Worm (Caenorhabditis elegans) whole organism, L4 larva: ENCODE measurements around the gene F10E7.6.

Experiments
- D1046.2 ChIP-seq: fragments of 200-800 bp; sonication (Bioruptor generic); IDR thresholded peaks from 2 replicates; pipeline ENCODE4 v1.3.6; 2022; ENCODE audit warnings: missing genetic modification characterization, missing compliant biosample characterization
- F37D6.2 ChIP-seq: sonication (generic microtip); optimal IDR thresholded peaks from 2 replicates; lab custom pipeline; 2016; ENCODE audit warnings: mild to moderate bottlenecking, missing genetic modification characterization, missing compliant biosample characterization
- F49E8.2 ChIP-seq: sonication (generic microtip); optimal IDR thresholded peaks from 2 replicates; lab custom pipeline; 2016; ENCODE audit warnings: missing compliant biosample characterization, mild to moderate bottlenecking, missing genetic modification characterization, borderline replicate concordance
- T20F7.1 ChIP-seq: fragments of 200-800 bp; sonication (Bioruptor generic); optimal IDR thresholded peaks from 2 replicates; lab custom pipeline; 2018; ENCODE audit warnings: mild to moderate bottlenecking, missing genetic modification characterization, missing compliant biosample characterization
- Y105C5A.15 ChIP-seq: fragments of 200-800 bp; sonication (Bioruptor generic); IDR thresholded peaks from 2 replicates; pipeline ENCODE4 v1.3.6; 2022; ENCODE audit warnings: missing genetic modification characterization, missing compliant biosample characterization
- Y48G9A.11 ChIP-seq: fragments of 200-800 bp; sonication (Bioruptor generic); IDR thresholded peaks from 2 replicates; pipeline ENCODE4 v1.3.6; 2022; ENCODE audit warnings: missing genetic modification reagents, missing genetic modification characterization, missing compliant biosample characterization
- Y75B8A.6 ChIP-seq: fragments of 200-800 bp; sonication (Bioruptor generic); IDR thresholded peaks from 2 replicates; pipeline ENCODE4 v1.3.6; 2022; ENCODE audit warnings: missing genetic modification reagents, missing genetic modification characterization, missing compliant biosample characterization
- ZK546.5 ChIP-seq, 2 experiments: sonication (generic microtip); optimal IDR thresholded peaks; 2 replicates each; lab custom pipeline; 2017; ENCODE audit warnings: missing biosample characterization in 2 of 2, missing genetic modification characterization in 2 of 2
- aha-1 ChIP-seq: fragments of 150-350 bp; peaks from one replicate; lab custom pipeline; 2014; ENCODE audit warnings: missing biosample characterization, missing genetic modification characterization
- ama-1 ChIP-seq: fragments of 150-350 bp; optimal IDR thresholded peaks from 2 replicates; lab custom pipeline; 2014; ENCODE audit warnings: inconsistent platforms, mixed read lengths
- arid-1 ChIP-seq: fragments of 200-800 bp; sonication (Bioruptor generic); conservative IDR thresholded peaks from 2 replicates; pipeline ENCODE4 v1.3.6; 2022; ENCODE audit warnings: missing genetic modification reagents, missing genetic modification characterization, missing compliant biosample characterization
- ceh-20 ChIP-seq: fragments of 200-800 bp; sonication (Bioruptor generic); IDR thresholded peaks from 2 replicates; pipeline ENCODE4 v1.3.6; 2022; ENCODE audit warnings: missing genetic modification reagents, missing genetic modification characterization, missing compliant biosample characterization
- ceh-82 ChIP-seq: sonication (generic microtip); optimal IDR thresholded peaks from 2 replicates; lab custom pipeline; 2017; ENCODE audit warnings: missing biosample characterization, missing genetic modification characterization
- ces-1 ChIP-seq: fragments of 150-350 bp; sonication (generic microtip); optimal IDR thresholded peaks from 4 replicates; lab custom pipeline; 2014; ENCODE audit warnings: missing biosample characterization, missing genetic modification reagents, missing genetic modification characterization
- ctbp-1 ChIP-seq: fragments of 200-800 bp; sonication (Bioruptor generic); IDR thresholded peaks from 2 replicates; pipeline ENCODE4 v1.3.6; 2022; ENCODE audit warnings: missing genetic modification reagents, missing genetic modification characterization, missing compliant biosample characterization
- daf-12 ChIP-seq: fragments of 150-350 bp; optimal IDR thresholded peaks from 2 replicates; lab custom pipeline; 2014; ENCODE audit warnings: missing biosample characterization, missing genetic modification reagents, missing genetic modification characterization
- daf-16 ChIP-seq, 3 experiments: sonication (generic microtip); optimal IDR thresholded peaks; 2 replicates each; lab custom pipeline; 2016 to 2017; ENCODE audit warnings: missing genetic modification characterization in 3 of 3, missing genetic modification reagents in 3 of 3, mild to moderate bottlenecking in 2 of 3, missing compliant biosample characterization in 2 of 3, missing biosample characterization in 1 of 3, moderate library complexity in 1 of 3
- daf-19 ChIP-seq: fragments of 200-800 bp; sonication (Bioruptor generic); conservative IDR thresholded peaks from 2 replicates; pipeline ENCODE4 v1.3.6; 2022; ENCODE audit warnings: missing genetic modification characterization, missing compliant biosample characterization
- dmd-6 ChIP-seq: fragments of 200-800 bp; sonication (Bioruptor generic); IDR thresholded peaks from 2 replicates; pipeline ENCODE4 v1.3.6; 2022; ENCODE audit warnings: missing genetic modification reagents, missing genetic modification characterization, missing compliant biosample characterization
- dpl-1 ChIP-seq: fragments of 150-350 bp; optimal IDR thresholded peaks from 2 replicates; lab custom pipeline; 2014; ENCODE audit warnings: missing biosample characterization, missing genetic modification reagents, missing genetic modification characterization
- dve-1 ChIP-seq: sonication (generic microtip); optimal IDR thresholded peaks from 2 replicates; lab custom pipeline; 2017; ENCODE audit warnings: antibody characterized with exemption, mild to moderate bottlenecking, missing genetic modification characterization, missing compliant biosample characterization; ENCODE audit not compliant: insufficient read depth
- egl-43 ChIP-seq: fragments of 200-800 bp; sonication (Bioruptor generic); IDR thresholded peaks from 2 replicates; pipeline ENCODE4 v1.3.6; 2022; ENCODE audit warnings: missing genetic modification reagents, missing genetic modification characterization, missing compliant biosample characterization
- fkh-10 ChIP-seq: fragments of 150-350 bp; optimal IDR thresholded peaks from 2 replicates; lab custom pipeline; 2014; ENCODE audit warnings: missing biosample characterization, missing genetic modification reagents, missing genetic modification characterization
- hlh-11 ChIP-seq: fragments of 200-800 bp; sonication (Bioruptor generic); optimal IDR thresholded peaks from 2 replicates; lab custom pipeline; 2018; ENCODE audit warnings: mild to moderate bottlenecking, missing genetic modification characterization, missing compliant biosample characterization
- hlh-30 ChIP-seq: sonication (generic microtip); optimal IDR thresholded peaks from 2 replicates; lab custom pipeline; 2017; ENCODE audit warnings: antibody characterized with exemption, mild to moderate bottlenecking, missing genetic modification characterization, missing compliant biosample characterization; ENCODE audit not compliant: insufficient read depth
- jun-1 ChIP-seq: fragments of 150-350 bp; optimal IDR thresholded peaks from 2 replicates; lab custom pipeline; 2014; ENCODE audit warnings: missing biosample characterization, missing genetic modification reagents, missing genetic modification characterization
- lin-13 ChIP-seq: fragments of 150-350 bp; optimal IDR thresholded peaks from 2 replicates; lab custom pipeline; 2014; ENCODE audit warnings: missing biosample characterization, missing genetic modification reagents, missing genetic modification characterization
- lin-15B ChIP-seq: fragments of 150-350 bp; sonication (generic microtip); optimal IDR thresholded peaks from 3 replicates; lab custom pipeline; 2014; ENCODE audit warnings: missing biosample characterization, missing genetic modification characterization
- lin-29 ChIP-seq: fragments of 200-800 bp; sonication (Bioruptor generic); IDR thresholded peaks from 2 replicates; pipeline ENCODE4 v1.3.6; 2022; ENCODE audit warnings: missing genetic modification reagents, missing genetic modification characterization, missing compliant biosample characterization
- lin-38 ChIP-seq: fragments of 200-800 bp; sonication (Bioruptor generic); IDR thresholded peaks from 2 replicates; pipeline ENCODE4 v1.3.6; 2022; ENCODE audit warnings: missing genetic modification reagents, missing genetic modification characterization, missing compliant biosample characterization
- lir-3 ChIP-seq: sonication (generic microtip); optimal IDR thresholded peaks from 2 replicates; lab custom pipeline; 2016; ENCODE audit warnings: mild to moderate bottlenecking, missing genetic modification characterization, missing compliant biosample characterization
- lsy-2 ChIP-seq, 2 experiments: fragments of 150-350 bp in 1 of 2; sonication (generic microtip) in 1 of 2; optimal IDR thresholded peaks; 2 replicates each; lab custom pipeline; 2014 to 2017; ENCODE audit warnings: missing biosample characterization in 2 of 2, missing genetic modification characterization in 2 of 2
- mdl-1 ChIP-seq, 2 experiments: fragments of 150-350 bp in 1 of 2; sonication (generic microtip) in 1 of 2; optimal IDR thresholded peaks; 2 replicates each; lab custom pipeline; 2014 to 2017; ENCODE audit warnings: missing biosample characterization in 2 of 2, missing genetic modification characterization in 2 of 2
- mep-1 ChIP-seq: fragments of 150-350 bp; sonication (generic microtip); optimal IDR thresholded peaks from 3 replicates; lab custom pipeline; 2014; ENCODE audit warnings: missing biosample characterization, missing genetic modification characterization
- nhr-10 ChIP-seq: fragments of 150-350 bp; optimal IDR thresholded peaks from 2 replicates; lab custom pipeline; 2014; ENCODE audit warnings: missing biosample characterization, missing genetic modification characterization
- nhr-11 ChIP-seq: fragments of 150-350 bp; optimal IDR thresholded peaks from 2 replicates; lab custom pipeline; 2014; ENCODE audit warnings: missing biosample characterization, missing genetic modification characterization
- nhr-77 ChIP-seq: fragments of 150-350 bp; optimal IDR thresholded peaks from 2 replicates; lab custom pipeline; 2014; ENCODE audit warnings: missing biosample characterization, missing genetic modification characterization
- pha-4 ChIP-seq, 2 experiments: fragments of 150-350 bp in 1 of 2; fragments of 200-800 bp in 1 of 2; sonication (Bioruptor generic) in 1 of 2; IDR thresholded peaks in 1 of 2; optimal IDR thresholded peaks in 1 of 2; 2 replicates each; pipeline versions ENCODE4 v1.3.6 to Lab custom; 2014 to 2022; ENCODE audit warnings: missing genetic modification characterization in 2 of 2, missing genetic modification reagents in 2 of 2, missing biosample characterization in 1 of 2, missing compliant biosample characterization in 1 of 2
- saeg-2 ChIP-seq: fragments of 200-800 bp; sonication (Bioruptor generic); IDR thresholded peaks from 2 replicates; pipeline ENCODE4 v1.3.6; 2022; ENCODE audit warnings: missing genetic modification reagents, missing genetic modification characterization, missing compliant biosample characterization
- sdz-12 ChIP-seq: fragments of 200-800 bp; sonication (Bioruptor generic); optimal IDR thresholded peaks from 2 replicates; lab custom pipeline; 2018; ENCODE audit warnings: mild to moderate bottlenecking, missing genetic modification characterization, missing compliant biosample characterization
- spr-1 ChIP-seq: sonication (generic microtip); optimal IDR thresholded peaks from 2 replicates; lab custom pipeline; 2016; ENCODE audit warnings: mild to moderate bottlenecking, missing genetic modification characterization, missing compliant biosample characterization
- tra-1 ChIP-seq: fragments of 200-800 bp; sonication (Bioruptor generic); IDR thresholded peaks from 2 replicates; pipeline ENCODE4 v1.3.6; 2022; ENCODE audit warnings: missing genetic modification reagents, missing genetic modification characterization, missing compliant biosample characterization
- unc-62 ChIP-seq, 3 experiments: fragments of 150-350 bp in 1 of 3; sonication (generic microtip); optimal IDR thresholded peaks in 2 of 3; peaks in 1 of 3; 1 replicate in 1 of 3; 2 replicates in 2 of 3; lab custom pipeline; 2014 to 2017; ENCODE audit warnings: missing biosample characterization in 3 of 3, missing genetic modification characterization in 3 of 3, missing genetic modification reagents in 3 of 3, missing genotype in 1 of 3
- vab-7 ChIP-seq: fragments of 200-800 bp; sonication (Bioruptor generic); IDR thresholded peaks from 2 replicates; pipeline ENCODE4 v1.3.6; 2022; ENCODE audit warnings: missing genetic modification reagents, missing genetic modification characterization, missing compliant biosample characterization
- zfp-2 ChIP-seq: sonication (generic microtip); optimal IDR thresholded peaks from 2 replicates; lab custom pipeline; 2016; ENCODE audit warnings: mild to moderate bottlenecking, missing genetic modification characterization, missing compliant biosample characterization

Gene F10E7.6

ce11 chrII:7103111-7103510 lies 9.8 kb upstream of the F10E7.6 start:
- TF ChIP-seq arid-1 (GFP tag; lab: Robert Waterston, UW), result no peak
- TF ChIP-seq D1046.2 (GFP tag; lab: Robert Waterston, UW), result no peak
- no peak for TF ChIP-seq dve-1
- peak in 1 of 2 experiments; percentile 93 for TF ChIP-seq unc-62 (GFP tag; optimal IDR thresholded peaks at IDR 0.05 in 1 of 2; lab: Kevin White, UChicago)
- TF ChIP-seq unc-62 (tag; optimal IDR thresholded peaks at IDR 0.05; lab: Kevin White, UChicago), result no peak
- TF ChIP-seq F49E8.2 (tag; lab: Kevin White, UChicago), result no peak
- no peak for TF ChIP-seq nhr-11
- no peak for TF ChIP-seq T20F7.1
- TF ChIP-seq sdz-12 (GFP tag; lab: Kevin White, UChicago), result no peak
- TF ChIP-seq, all 104 proteins: peak for 1

ce11 chrII:7104794-7105613 lies 7.9 kb upstream of the F10E7.6 start, which contains the start of the genes farl-11 and rpl-33:
TSS of gene farl-11 (minus strand) at chrII:7105035.
TSS of gene rpl-33 (plus strand) at chrII:7105563.
- TF ChIP-seq ctbp-1 (GFP tag; lab: Robert Waterston, UW), result no peak
- peak; percentile 54 for TF ChIP-seq hlh-11
- no peak for TF ChIP-seq daf-19 (GFP tag; lab: Robert Waterston, UW)
- TF ChIP-seq jun-1 (tag; lab: Kevin White, UChicago), result peak; percentile 39
- TF ChIP-seq dpl-1 (GFP tag; lab: Kevin White, UChicago), result peak; percentile 72
- no peak for TF ChIP-seq nhr-10 (tag; lab: Kevin White, UChicago)
- TF ChIP-seq ama-1 (lab: Kevin White, UChicago), result peak; percentile 11
- peak; percentile 58 for TF ChIP-seq fkh-10 (GFP tag; lab: Kevin White, UChicago)
- peak; percentile 29 for TF ChIP-seq ces-1 (GFP tag; lab: Kevin White, UChicago)
- TF ChIP-seq egl-43 (GFP tag; lab: Robert Waterston, UW), result no peak
- TF ChIP-seq Y75B8A.6, result no peak
- TF ChIP-seq ceh-20 (GFP tag; lab: Robert Waterston, UW), result 0 out of 2 replicates have a peak, but pooled peaks have one; percentile 41
- no peak for TF ChIP-seq sdz-12 (GFP tag; lab: Kevin White, UChicago)
- TF ChIP-seq lin-15B (tag; lab: Kevin White, UChicago), result peak; percentile 80
- peak; percentile 99 for TF ChIP-seq T20F7.1
- no peak for TF ChIP-seq lin-29 (GFP tag; lab: Robert Waterston, UW)
- peak; percentile 82 for TF ChIP-seq mep-1 (tag; lab: Kevin White, UChicago)
- TF ChIP-seq lin-13 (GFP tag; lab: Kevin White, UChicago), result peak; percentile 78
- peak in 1 of 2 experiments; percentile 28 for TF ChIP-seq daf-16 (GFP tag; optimal IDR thresholded peaks at IDR 0.05; lab: Kevin White, UChicago)
- TF ChIP-seq daf-16 (tag; optimal IDR thresholded peaks at IDR 0.05; lab: Kevin White, UChicago), result peak; percentile 76
- peak; percentile 29; the same call in 1 of the 2 replicates for TF ChIP-seq dmd-6 (GFP tag; lab: Robert Waterston, UW)
- no peak for TF ChIP-seq Y105C5A.15 (GFP tag; lab: Robert Waterston, UW)
- TF ChIP-seq lir-3 (tag; lab: Kevin White, UChicago), result no peak
- TF ChIP-seq Y48G9A.11, result peak; percentile 99
- TF ChIP-seq nhr-11, result peak; percentile 91
- peak; percentile 64 to 91 for TF ChIP-seq ZK546.5 (tag; optimal IDR thresholded peaks at IDR 0.05; lab: Kevin White, UChicago)
- TF ChIP-seq aha-1 (tag; lab: Kevin White, UChicago), result peak; percentile 97
- TF ChIP-seq nhr-77 (tag; lab: Kevin White, UChicago), result peak; percentile 92
- TF ChIP-seq spr-1 (tag; lab: Kevin White, UChicago), result peak; percentile 16
- TF ChIP-seq lsy-2 (tag; optimal IDR thresholded peaks at IDR 0.05; lab: Kevin White, UChicago), result peak; percentile 95 to 99
- no peak for TF ChIP-seq pha-4 (GFP tag; IDR thresholded peaks at IDR 0.05; lab: Robert Waterston, UW)
- TF ChIP-seq pha-4 (tag; optimal IDR thresholded peaks at IDR 0.05; lab: Kevin White, UChicago), result peak; percentile 90
- peak; percentile 70 for TF ChIP-seq zfp-2 (tag; lab: Kevin White, UChicago)
- peak in 1 of 2 experiments; percentile 49 for TF ChIP-seq mdl-1 (tag; optimal IDR thresholded peaks at IDR 0.05; lab: Kevin White, UChicago)
- TF ChIP-seq arid-1 (GFP tag; lab: Robert Waterston, UW), result peak; percentile 38; the same call in 1 of the 2 replicates
- TF ChIP-seq ceh-82 (tag; lab: Kevin White, UChicago), result no peak
- TF ChIP-seq hlh-30 (tag; lab: Kevin White, UChicago), result peak; percentile 75
- TF ChIP-seq tra-1 (GFP tag; lab: Robert Waterston, UW), result no peak
- TF ChIP-seq F37D6.2 (tag; lab: Kevin White, UChicago), result peak; percentile 40
- TF ChIP-seq lin-38, result peak; percentile 73
- TF ChIP-seq vab-7 (GFP tag; lab: Robert Waterston, UW), result no peak
- TF ChIP-seq daf-12 (tag; lab: Kevin White, UChicago), result no peak
- TF ChIP-seq saeg-2 (GFP tag; lab: Robert Waterston, UW), result no peak
